Fruit fly (Drosophila melanogaster): Measurements from ENCODE around the gene Ubi-p63E.
A peak's percentile ranks its signal among the peaks of the same experiment; 100 is the strongest.

Gene Ubi-p63E

DNA sequence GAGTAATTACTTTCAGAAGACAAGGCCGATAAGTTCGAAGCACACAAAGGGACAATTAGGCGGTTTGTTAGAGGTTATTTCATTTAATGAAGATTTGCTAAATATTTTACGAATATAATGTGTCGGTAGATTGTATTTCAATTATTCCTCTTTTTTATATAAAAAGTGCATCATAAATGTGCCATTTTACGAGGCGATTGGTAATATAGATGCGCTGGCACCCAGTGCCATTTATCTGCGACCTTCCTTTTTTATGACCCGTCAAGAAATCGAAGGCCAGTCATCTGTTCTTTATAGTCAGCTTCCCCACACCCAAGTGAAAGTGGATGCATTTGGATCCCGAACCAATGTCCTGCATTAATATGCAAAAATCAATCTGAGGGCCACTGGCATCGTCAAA, 24.5 kb upstream of the Ubi-p63E start:
- TF ChIP-seq Hr96 (GFP tag; optimal IDR thresholded peaks at IDR 0.05), result no peak
- TF ChIP-seq CG7101 (tag; optimal IDR thresholded peaks at IDR 0.05), result no peak
- no peak for TF ChIP-seq Crg-1 (GFP tag; optimal IDR thresholded peaks at IDR 0.05)
- TF ChIP-seq bab1 (GFP tag; optimal IDR thresholded peaks at IDR 0.05), result no peak
- no peak for TF ChIP-seq Clk (GFP tag; optimal IDR thresholded peaks at IDR 0.05)
- TF ChIP-seq toe (GFP tag; optimal IDR thresholded peaks at IDR 0.05), result no peak
- no peak for TF ChIP-seq cic (GFP tag; optimal IDR thresholded peaks at IDR 0.05)
- TF ChIP-seq CG5204 (GFP tag; optimal IDR thresholded peaks at IDR 0.05), result no peak
- no peak for TF ChIP-seq Mnt (GFP tag; optimal IDR thresholded peaks at IDR 0.05)
- TF ChIP-seq tj (GFP tag; optimal IDR thresholded peaks at IDR 0.05), result no peak
- no peak for TF ChIP-seq kay (GFP tag; ENCODE audit: borderline replicate concordance)
- TF ChIP-seq ovo (GFP tag; optimal IDR thresholded peaks at IDR 0.05), result no peak

- TF ChIP-seq cnc (optimal IDR thresholded peaks at IDR 0.05) (peak in 1 of 2 experiments; percentile 65), Mnt (GFP tag; optimal IDR thresholded peaks at IDR 0.05) (peak; percentile 10), toe (GFP tag; optimal IDR thresholded peaks at IDR 0.05) (no peak), pad (GFP tag; optimal IDR thresholded peaks at IDR 0.05) (peak; percentile 92), cic (GFP tag; optimal IDR thresholded peaks at IDR 0.05) (peak; percentile 44), CG7101 (tag; optimal IDR thresholded peaks at IDR 0.05) (no peak), tj (GFP tag; optimal IDR thresholded peaks at IDR 0.05) (peak; percentile 54), ovo (GFP tag; optimal IDR thresholded peaks at IDR 0.05) (peak; percentile 34), CG14711 (tag; optimal IDR thresholded peaks at IDR 0.05) (no peak), Hr96 (GFP tag; optimal IDR thresholded peaks at IDR 0.05) (no peak), CG11617 (GFP tag; optimal IDR thresholded peaks at IDR 0.05) (no peak), kay (GFP tag; ENCODE audit: borderline replicate concordance) (no peak)
Measured at dm6 chr3L:3926191-3926765, 23.3 kb upstream of the Ubi-p63E start.

DNA sequence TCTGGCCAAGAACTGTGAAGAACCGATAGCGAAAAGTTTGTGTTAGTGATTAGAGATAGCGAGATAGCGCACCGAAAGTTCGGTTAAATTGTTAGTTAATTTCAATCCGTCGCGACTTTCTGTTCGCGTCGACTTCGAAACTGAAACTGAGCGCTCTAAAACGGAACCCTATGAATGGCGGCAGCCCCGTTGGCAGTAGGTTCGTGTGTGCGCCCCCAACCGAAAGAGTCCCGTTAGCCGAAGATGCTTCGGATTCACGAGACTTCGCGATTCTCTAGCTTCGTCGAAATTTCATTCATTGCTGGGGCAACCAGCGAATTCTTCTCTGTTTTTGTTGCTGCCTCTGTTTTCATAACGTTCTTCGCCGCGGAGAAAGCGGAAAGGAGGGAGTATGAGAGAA, 22.5 kb upstream of the Ubi-p63E start:
- TF ChIP-seq CG7101 (tag; optimal IDR thresholded peaks at IDR 0.05) (no peak), cic (GFP tag; optimal IDR thresholded peaks at IDR 0.05) (peak; percentile 93), CG11617 (GFP tag; optimal IDR thresholded peaks at IDR 0.05) (no peak), Mnt (GFP tag; optimal IDR thresholded peaks at IDR 0.05) (peak; percentile 42), CG14711 (tag; optimal IDR thresholded peaks at IDR 0.05) (no peak), cnc (optimal IDR thresholded peaks at IDR 0.05) (no peak), CG5204 (GFP tag; optimal IDR thresholded peaks at IDR 0.05) (no peak), CG12768 (GFP tag; optimal IDR thresholded peaks at IDR 0.05) (peak; percentile 38), CG7045 (GFP tag; optimal IDR thresholded peaks at IDR 0.05) (no peak), ovo (GFP tag; optimal IDR thresholded peaks at IDR 0.05) (peak; percentile 78), CG33017 (tag; optimal IDR thresholded peaks at IDR 0.05) (no peak), CG1620 (GFP tag; optimal IDR thresholded peaks at IDR 0.05) (no peak), kay (GFP tag; ENCODE audit: borderline replicate concordance) (peak; percentile 42), Crg-1 (GFP tag; optimal IDR thresholded peaks at IDR 0.05) (no peak), pad (GFP tag; optimal IDR thresholded peaks at IDR 0.05) (no peak), bab1 (GFP tag; optimal IDR thresholded peaks at IDR 0.05) (no peak), toe (GFP tag; optimal IDR thresholded peaks at IDR 0.05) (no peak)

DNA sequence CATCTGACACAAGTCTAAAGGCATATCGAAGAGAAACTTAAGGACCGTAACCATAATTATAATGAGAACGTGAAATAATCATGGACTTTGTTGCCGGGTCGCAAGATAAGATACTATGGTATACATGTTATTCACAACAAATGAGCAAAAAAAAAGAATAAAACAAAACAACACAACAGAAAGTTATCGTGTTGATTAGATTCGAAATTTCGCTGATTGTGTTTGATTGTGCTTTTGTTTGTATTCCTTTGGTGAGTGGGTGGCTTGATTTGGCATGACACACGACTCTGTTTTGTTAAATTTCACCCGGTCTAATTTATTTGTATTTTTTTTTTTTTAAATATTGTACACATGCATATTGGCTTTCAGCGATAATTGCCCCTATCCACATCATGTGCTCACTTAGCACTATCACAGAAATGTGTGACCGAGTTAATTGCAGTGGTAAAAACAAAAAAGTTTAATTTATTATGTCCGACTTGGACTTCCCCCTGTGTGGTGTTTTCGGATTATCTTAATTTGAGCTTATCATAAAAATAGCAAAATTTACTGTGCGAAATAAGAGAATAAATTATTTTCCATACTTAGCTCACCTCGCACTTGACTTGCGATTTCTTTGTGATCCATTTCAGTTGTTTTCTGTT, 20.8 kb upstream of the Ubi-p63E start:
- TF ChIP-seq bab1 (GFP tag; optimal IDR thresholded peaks at IDR 0.05), result no peak
- no peak for TF ChIP-seq CG11617 (GFP tag; optimal IDR thresholded peaks at IDR 0.05)
- TF ChIP-seq CG12768 (GFP tag; optimal IDR thresholded peaks at IDR 0.05), result peak; percentile 46
- no peak for TF ChIP-seq pad (GFP tag; optimal IDR thresholded peaks at IDR 0.05)
- TF ChIP-seq tj (GFP tag; optimal IDR thresholded peaks at IDR 0.05), result peak; percentile 3
- TF ChIP-seq cnc (optimal IDR thresholded peaks at IDR 0.05), result no peak
- peak; percentile 34 for TF ChIP-seq kay (GFP tag; ENCODE audit: borderline replicate concordance)
- TF ChIP-seq CG7101 (tag; optimal IDR thresholded peaks at IDR 0.05), result no peak
- no peak for TF ChIP-seq toe (GFP tag; optimal IDR thresholded peaks at IDR 0.05)
- TF ChIP-seq Hr96 (GFP tag; optimal IDR thresholded peaks at IDR 0.05), result no peak
- TF ChIP-seq CG1620 (GFP tag; optimal IDR thresholded peaks at IDR 0.05), result no peak
- no peak for TF ChIP-seq ovo (GFP tag; optimal IDR thresholded peaks at IDR 0.05)
- peak; percentile 59 for TF ChIP-seq cic (GFP tag; optimal IDR thresholded peaks at IDR 0.05)
- no peak for TF ChIP-seq Mnt (GFP tag; optimal IDR thresholded peaks at IDR 0.05)
- TF ChIP-seq CG7045 (GFP tag; optimal IDR thresholded peaks at IDR 0.05), result no peak
- no peak for TF ChIP-seq Crg-1 (GFP tag; optimal IDR thresholded peaks at IDR 0.05)
- no peak for TF ChIP-seq CG33017 (tag; optimal IDR thresholded peaks at IDR 0.05)

- no peak for TF ChIP-seq cic (GFP tag; optimal IDR thresholded peaks at IDR 0.05)
- TF ChIP-seq tj (GFP tag; optimal IDR thresholded peaks at IDR 0.05), result peak; percentile 48
- TF ChIP-seq Mnt (GFP tag; optimal IDR thresholded peaks at IDR 0.05), result no peak
- TF ChIP-seq CG5204 (GFP tag; optimal IDR thresholded peaks at IDR 0.05), result no peak
- no peak for TF ChIP-seq ovo (GFP tag; optimal IDR thresholded peaks at IDR 0.05)
Measured at dm6 chr3L:3912134-3912533, 9.2 kb upstream of the Ubi-p63E start.

- no peak for TF ChIP-seq CG33017 (tag; optimal IDR thresholded peaks at IDR 0.05)
- no peak for TF ChIP-seq pad (GFP tag; optimal IDR thresholded peaks at IDR 0.05)
- no peak for TF ChIP-seq CG1620 (GFP tag; optimal IDR thresholded peaks at IDR 0.05)
Measured at dm6 chr3L:3909831-3910230, 6.8 kb upstream of the Ubi-p63E start, which contains the start of gene mge. Gene mge (minus strand): TSS chr3L:3909931.
